Comparison of ENCODE assay signal across 3 fruit fly cellular contexts in genomic region chr3R:8958300-8958699, dm6.
TF ChIP-seq lines count a peak whose summit lies in the region.

No protein-coding gene starts in this region.

- no peak for TF ChIP-seq CTCF in whole organism, embryonic (GFP tag; optimal IDR thresholded peaks at IDR 0.05; lab: Kevin White, UChicago)

TF ChIP-seq in whole organism, embryonic, 481 proteins besides CTCF, POLR2A, EP300 and RAD21:
- TF ChIP-seq CG17359 (tag; optimal IDR thresholded peaks at IDR 0.05; lab: Kevin White, UChicago) (no peak), tll (GFP tag; optimal IDR thresholded peaks at IDR 0.05; lab: Kevin White, UChicago) (no peak), Drgx (GFP tag; IDR thresholded peaks at IDR 0.05; lab: Robert Waterston, UW) (peak; percentile 71), stc (GFP tag; IDR thresholded peaks at IDR 0.05; lab: Robert Waterston, UW) (no peak), Atf3 (GFP tag; optimal IDR thresholded peaks at IDR 0.05; lab: Kevin White, UChicago) (no peak), ash1 (GFP tag; optimal IDR thresholded peaks at IDR 0.05; lab: Kevin White, UChicago) (no peak), h (optimal IDR thresholded peaks at IDR 0.05; lab: Kevin White, UChicago) (no peak), ind (GFP tag; optimal IDR thresholded peaks at IDR 0.05; lab: Kevin White, UChicago) (no peak), ttk (GFP tag; IDR thresholded peaks at IDR 0.05; lab: Robert Waterston, UW) (no peak), chinmo (GFP tag; IDR thresholded peaks at IDR 0.05; lab: Robert Waterston, UW; ENCODE audit: partially characterized antibody) (0 out of 4 replicates have a peak, but pooled peaks have one; percentile 35), Dip2 (GFP tag; IDR thresholded peaks at IDR 0.05; lab: Robert Waterston, UW) (no peak), CG6854 (GFP tag; optimal IDR thresholded peaks at IDR 0.05; lab: Kevin White, UChicago) (no peak), rib (GFP tag; IDR thresholded peaks at IDR 0.05; lab: Robert Waterston, UW) (no peak), bsh (GFP tag; optimal IDR thresholded peaks at IDR 0.05; lab: Kevin White, UChicago) (peak in 1 of 2 experiments; percentile 53), Poxn (GFP tag; IDR thresholded peaks at IDR 0.05; lab: Robert Waterston, UW) (no peak), Ets65A (GFP tag; lab: Kevin White, UChicago) (peak; percentile 54), toy (GFP tag; IDR thresholded peaks at IDR 0.05; lab: Robert Waterston, UW) (no peak), chm (GFP tag; IDR thresholded peaks at IDR 0.05; lab: Robert Waterston, UW) (no peak), p53 (GFP tag; optimal IDR thresholded peaks at IDR 0.05; lab: Kevin White, UChicago) (no peak), Jarid2 (GFP tag; optimal IDR thresholded peaks at IDR 0.05; lab: Kevin White, UChicago) (no peak), gem (tag; optimal IDR thresholded peaks at IDR 0.05; lab: Kevin White, UChicago) (peak; percentile 8), cwo (GFP tag; optimal IDR thresholded peaks at IDR 0.05; lab: Kevin White, UChicago) (no peak), Dad (GFP tag; optimal IDR thresholded peaks at IDR 0.05; lab: Kevin White, UChicago) (no peak), CG9932 (GFP tag; IDR thresholded peaks at IDR 0.05; lab: Robert Waterston, UW) (no peak), PHDP (tag; optimal IDR thresholded peaks at IDR 0.05; lab: Kevin White, UChicago) (no peak), Sry-β (GFP tag; optimal IDR thresholded peaks at IDR 0.05; lab: Kevin White, UChicago) (no peak), Xrp1 (GFP tag; IDR thresholded peaks at IDR 0.05; lab: Robert Waterston, UW) (0 out of 2 replicates have a peak, but pooled peaks have one; percentile 8), twi (tag; optimal IDR thresholded peaks at IDR 0.05; lab: Kevin White, UChicago) (no peak), CG12104 (GFP tag; optimal IDR thresholded peaks at IDR 0.05; lab: Kevin White, UChicago) (no peak)
TF ChIP-seq in whole organism, embryonic: peak in this region for 6.

TF ChIP-seq in whole organism, prepupa, 60 proteins besides CTCF, POLR2A, EP300 and RAD21 (continues in another document):
- TF ChIP-seq CG11762 (GFP tag; optimal IDR thresholded peaks at IDR 0.05; lab: Kevin White, UChicago; ENCODE audit: insufficient read depth) (no peak), CG32006 (GFP tag; optimal IDR thresholded peaks at IDR 0.05; lab: Kevin White, UChicago) (peak; percentile 61), Gug (GFP tag; IDR thresholded peaks at IDR 0.05; lab: Robert Waterston, UW) (peak; percentile 43; the same call in 1 of the 2 replicates), CG10631 (GFP tag; optimal IDR thresholded peaks at IDR 0.05; lab: Kevin White, UChicago) (peak; percentile 75), spab (GFP tag; optimal IDR thresholded peaks at IDR 0.05; lab: Kevin White, UChicago) (peak; percentile 37), CG31627 (GFP tag; optimal IDR thresholded peaks at IDR 0.05; lab: Kevin White, UChicago) (no peak), Sox15 (GFP tag; optimal IDR thresholded peaks at IDR 0.05; lab: Kevin White, UChicago) (no peak), lz (GFP tag; optimal IDR thresholded peaks at IDR 0.05; lab: Kevin White, UChicago) (no peak), fd85E (GFP tag; optimal IDR thresholded peaks at IDR 0.05; lab: Kevin White, UChicago) (no peak), Sox102F (GFP tag; optimal IDR thresholded peaks at IDR 0.05; lab: Kevin White, UChicago) (no peak), CG15336 (GFP tag; IDR thresholded peaks at IDR 0.05; lab: Robert Waterston, UW) (peak; percentile 66), CG10669 (GFP tag; optimal IDR thresholded peaks at IDR 0.05; lab: Kevin White, UChicago) (peak; percentile 65), CG6163 (GFP tag; IDR thresholded peaks at IDR 0.05; lab: Robert Waterston, UW) (peak; percentile 83), Ets21C (GFP tag; optimal IDR thresholded peaks at IDR 0.05; lab: Kevin White, UChicago) (no peak), CG7368 (GFP tag; optimal IDR thresholded peaks at IDR 0.05; lab: Kevin White, UChicago) (no peak), net (GFP tag; optimal IDR thresholded peaks at IDR 0.05; lab: Kevin White, UChicago) (peak; percentile 45), dsx (GFP tag; optimal IDR thresholded peaks at IDR 0.05; lab: Kevin White, UChicago; ENCODE audit: poor library complexity, severe bottlenecking) (peak; percentile 39), cyc (GFP tag; optimal IDR thresholded peaks at IDR 0.05; lab: Kevin White, UChicago) (no peak), CG3919 (GFP tag; optimal IDR thresholded peaks at IDR 0.05; lab: Kevin White, UChicago) (peak; percentile 67), CG11902 (GFP tag; optimal IDR thresholded peaks at IDR 0.05; lab: Kevin White, UChicago) (no peak), CG16779 (tag; optimal IDR thresholded peaks at IDR 0.05; lab: Kevin White, UChicago) (no peak), CG3032 (tag; optimal IDR thresholded peaks at IDR 0.05; lab: Kevin White, UChicago) (peak; percentile 72), fd59A (GFP tag; optimal IDR thresholded peaks at IDR 0.05; lab: Kevin White, UChicago) (peak; percentile 56), acj6 (GFP tag; optimal IDR thresholded peaks at IDR 0.05; lab: Kevin White, UChicago) (peak; percentile 39), CG6854 (GFP tag; optimal IDR thresholded peaks at IDR 0.05; lab: Kevin White, UChicago) (no peak), Eip93F (GFP tag; optimal IDR thresholded peaks at IDR 0.05; lab: Kevin White, UChicago) (no peak), Eip75B (GFP tag; optimal IDR thresholded peaks at IDR 0.05; lab: Kevin White, UChicago) (peak; percentile 53), CG9139 (GFP tag; optimal IDR thresholded peaks at IDR 0.05; lab: Kevin White, UChicago) (no peak), fkh (GFP tag; optimal IDR thresholded peaks at IDR 0.05; lab: Kevin White, UChicago) (no peak), Hr4 (GFP tag; optimal IDR thresholded peaks at IDR 0.05; lab: Kevin White, UChicago) (peak; percentile 49), salr (GFP tag; optimal IDR thresholded peaks at IDR 0.05; lab: Kevin White, UChicago) (peak; percentile 35 to 45), vri (GFP tag; optimal IDR thresholded peaks at IDR 0.05; lab: Kevin White, UChicago) (no peak), CG11294 (GFP tag; IDR thresholded peaks at IDR 0.05; lab: Robert Waterston, UW) (no peak), esn (GFP tag; optimal IDR thresholded peaks at IDR 0.05; lab: Kevin White, UChicago) (no peak)

TF ChIP-seq in whole organism, pupa, 21 proteins besides CTCF, POLR2A, EP300 and RAD21:
- TF ChIP-seq rn (GFP tag; IDR thresholded peaks at IDR 0.05; lab: Robert Waterston, UW) = no peak
- TF ChIP-seq CG9948 (tag; optimal IDR thresholded peaks at IDR 0.05; lab: Kevin White, UChicago) = peak; percentile 74
- TF ChIP-seq CG12605 (GFP tag; IDR thresholded peaks at IDR 0.05; lab: Robert Waterston, UW) = peak; percentile 51; the same call in 1 of the 2 replicates
- TF ChIP-seq CG13204 (GFP tag; optimal IDR thresholded peaks at IDR 0.05; lab: Kevin White, UChicago) = peak; percentile 24
- TF ChIP-seq CG8159 (tag; optimal IDR thresholded peaks at IDR 0.05; lab: Kevin White, UChicago) = peak; percentile 70
- TF ChIP-seq Ets98B (GFP tag; IDR thresholded peaks at IDR 0.05; lab: Robert Waterston, UW) = peak; percentile 78
- TF ChIP-seq CG10348 (GFP tag; IDR thresholded peaks at IDR 0.05; lab: Robert Waterston, UW) = 0 out of 2 replicates have a peak, but pooled peaks have one; percentile 12
- TF ChIP-seq CG14655 (GFP tag; optimal IDR thresholded peaks at IDR 0.05; lab: Kevin White, UChicago) = peak; percentile 76
- TF ChIP-seq Snoo (tag; optimal IDR thresholded peaks at IDR 0.05; lab: Kevin White, UChicago) = no peak
- TF ChIP-seq Pif1A (GFP tag; optimal IDR thresholded peaks at IDR 0.05; lab: Kevin White, UChicago) = peak; percentile 22
- peak; percentile 25 for TF ChIP-seq Pif1B (GFP tag; optimal IDR thresholded peaks at IDR 0.05; lab: Kevin White, UChicago)
- TF ChIP-seq D1 (tag; optimal IDR thresholded peaks at IDR 0.05; lab: Kevin White, UChicago) = no peak
- TF ChIP-seq CG32121 (GFP tag; IDR thresholded peaks at IDR 0.05; lab: Robert Waterston, UW) = 0 out of 2 replicates have a peak, but pooled peaks have one; percentile 28
- no peak for TF ChIP-seq gl (tag; optimal IDR thresholded peaks at IDR 0.05; lab: Kevin White, UChicago)
- TF ChIP-seq CG8301 (tag; optimal IDR thresholded peaks at IDR 0.05; lab: Kevin White, UChicago) = peak; percentile 74
- TF ChIP-seq EcR (GFP tag; optimal IDR thresholded peaks at IDR 0.05; lab: Kevin White, UChicago) = no peak
- TF ChIP-seq fd96Ca (GFP tag; IDR thresholded peaks at IDR 0.05; lab: Robert Waterston, UW) = no peak; the same call in 2 of the 3 replicates
- TF ChIP-seq CG34367 (tag; optimal IDR thresholded peaks at IDR 0.05; lab: Kevin White, UChicago) = peak; percentile 68
- TF ChIP-seq CG15710 (tag; optimal IDR thresholded peaks at IDR 0.05; lab: Kevin White, UChicago) = peak; percentile 56
- peak; percentile 81 for TF ChIP-seq CG17806 (tag; optimal IDR thresholded peaks at IDR 0.05; lab: Kevin White, UChicago)
- TF ChIP-seq CG4496 (GFP tag; IDR thresholded peaks at IDR 0.05; lab: Robert Waterston, UW) = peak; percentile 78

Comparison
In these comparisons a context has a peak if more than half of its experiments do, and no peak if none do; other contexts are left out.
1. Of the 7 proteins assayed by ChIP-seq in both whole organism, embryonic and whole organism, prepupa: peak only in whole organism, embryonic: none; only in whole organism, prepupa: Gug, Hr39 and Lpt; in both: none; in neither: 4.